Fruit fly (Drosophila melanogaster) S2 (cell line): ENCODE data around the gene Drep4.

Experiments
- CG8478 ChIP-seq: fragments of >200 bp; optimal IDR thresholded peaks from 2 replicates; lab custom pipeline; 2018
- CTCF ChIP-seq, 2 experiments: fragments of >200 bp; optimal IDR thresholded peaks; 2 replicates each; lab custom pipeline; 2018

Gene Drep4

DNA sequence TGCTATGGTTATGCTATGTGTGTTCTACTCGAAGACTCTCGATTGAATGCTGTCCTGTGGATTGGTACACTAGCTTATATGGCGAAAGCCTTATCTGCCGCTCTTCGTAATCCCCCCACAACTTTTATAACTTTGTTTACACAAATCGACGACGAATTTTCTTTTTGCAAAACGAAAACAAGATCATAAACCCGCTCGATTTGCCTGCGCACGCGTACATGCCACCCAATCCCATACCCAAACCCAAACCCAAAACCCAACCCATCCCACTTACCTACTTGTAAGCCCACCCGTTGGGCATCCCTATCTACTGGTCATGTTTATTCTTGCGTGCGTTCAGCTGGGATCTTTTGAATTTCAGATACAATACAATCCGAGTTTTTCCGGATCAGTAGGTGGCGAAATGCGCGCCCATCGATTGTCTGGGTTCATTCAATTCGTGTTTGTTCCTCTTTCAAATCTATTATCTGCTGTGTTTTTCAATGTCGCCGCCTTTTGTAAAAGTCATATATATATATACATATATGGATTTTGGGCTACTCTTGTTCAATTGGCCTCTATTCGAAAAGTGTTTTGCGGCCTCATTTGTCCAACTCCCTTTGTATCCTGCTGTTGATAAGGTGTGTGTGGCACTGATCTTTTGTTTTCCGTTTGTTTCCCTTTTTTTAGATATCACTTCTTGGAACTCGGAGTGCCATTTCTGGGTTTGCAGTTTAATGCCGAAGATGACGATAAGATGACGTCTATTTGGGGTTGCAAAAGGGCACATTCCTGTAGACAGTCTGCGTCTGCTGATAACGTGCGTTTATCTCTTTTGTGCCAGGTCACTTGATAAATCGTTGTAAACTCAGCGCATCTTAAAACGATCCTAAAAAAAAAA lies 51.4 kb downstream of the Drep4 start, which contains the start of gene Mabi:
Gene Mabi, minus strand, starts transcription at position 51 of the 880 bp plus-strand sequence.
- TF ChIP-seq CTCF (optimal IDR thresholded peaks at IDR 0.05; lab: Kevin White, UChicago): no peak
- TF ChIP-seq CG8478 (lab: Kevin White, UChicago): no peak
